Worm (Caenorhabditis elegans): ENCODE measurements around the gene csr-1.

DNA sequence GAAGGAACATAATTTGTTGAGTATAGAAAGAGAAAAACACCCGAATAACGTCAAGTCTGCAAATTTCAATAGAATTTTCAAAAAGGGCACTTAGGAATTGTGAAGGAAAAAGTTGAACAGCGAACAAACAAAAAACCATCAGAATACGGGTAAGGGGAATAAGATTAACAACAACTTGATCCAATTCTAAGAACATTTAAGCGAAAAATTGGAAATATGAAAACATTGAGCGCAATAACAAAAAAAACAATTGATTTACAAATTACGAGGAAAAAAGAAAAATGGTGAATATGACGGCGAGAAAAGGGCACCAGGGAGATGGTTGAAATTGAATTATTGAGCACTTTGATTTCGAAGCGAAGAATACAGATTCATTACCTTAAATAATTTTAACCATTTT lies 40.2 kb upstream of the csr-1 start:
- TF ChIP-seq lsy-2 (tag; optimal IDR thresholded peaks at IDR 0.05): no peak
- TF ChIP-seq blmp-1 (tag; optimal IDR thresholded peaks at IDR 0.05): no peak
- TF ChIP-seq nhr-76 (tag; optimal IDR thresholded peaks at IDR 0.05): no peak
- no peak for TF ChIP-seq nhr-28 (tag; optimal IDR thresholded peaks at IDR 0.05)
- no peak for TF ChIP-seq elt-3 (tag; optimal IDR thresholded peaks at IDR 0.05)
- no peak for TF ChIP-seq lin-13 (tag; optimal IDR thresholded peaks at IDR 0.05)
- no peak for TF ChIP-seq nhr-237 (tag; optimal IDR thresholded peaks at IDR 0.05)
- no peak for TF ChIP-seq ceh-83 (GFP tag; optimal IDR thresholded peaks at IDR 0.05)
- no peak for TF ChIP-seq nhr-12 (tag; optimal IDR thresholded peaks at IDR 0.05)
- no peak for TF ChIP-seq flh-1 (GFP tag; optimal IDR thresholded peaks at IDR 0.05)
- no peak for TF ChIP-seq pha-4 (tag; optimal IDR thresholded peaks at IDR 0.05)
- TF ChIP-seq hlh-1 (tag; optimal IDR thresholded peaks at IDR 0.05): no peak
- no peak for TF ChIP-seq mep-1 (tag; optimal IDR thresholded peaks at IDR 0.05)

Measured in whole organism, mixed stage, embryonic.